Fruit fly (Drosophila melanogaster) whole organism, embryonic: ENCODE measurements around the gene hfp.

Experiments used
- CG2678 ChIP-seq: fragments of 200-800 bp; sonication (Bioruptor generic); optimal IDR thresholded peaks from 3 replicates; lab custom pipeline; 2019; ENCODE audit warnings: missing biosample characterization, mild to moderate bottlenecking, missing genetic modification characterization, moderate library complexity
- CG30403 ChIP-seq: fragments of 200-800 bp; sonication (Bioruptor generic); optimal IDR thresholded peaks from 3 replicates; lab custom pipeline; 2016; ENCODE audit warnings: missing biosample characterization, missing genetic modification characterization
- CG34422 ChIP-seq: fragments of 200-800 bp; sonication (Bioruptor generic); IDR thresholded peaks from 3 replicates; pipeline ENCODE4 v1.3.6; 2022; ENCODE audit warnings: missing biosample characterization, missing genetic modification characterization
- D19A ChIP-seq: fragments of 200-800 bp; optimal IDR thresholded peaks from 3 replicates; lab custom pipeline; 2019; ENCODE audit warnings: missing biosample characterization, mild to moderate bottlenecking, missing genetic modification characterization, moderate library complexity
- Dll ChIP-seq: fragments of 200-800 bp; sonication (Bioruptor generic); IDR thresholded peaks from 4 replicates; pipeline ENCODE4 v1.3.6; 2022; ENCODE audit warnings: missing biosample characterization, missing genetic modification characterization; ENCODE audit not compliant: partially characterized antibody
- Dp ChIP-seq: fragments of 200-800 bp; sonication (Bioruptor generic); optimal IDR thresholded peaks from 2 replicates; lab custom pipeline; 2018; ENCODE audit warnings: missing biosample characterization, mild to moderate bottlenecking, missing genetic modification characterization, moderate library complexity
- NFAT ChIP-seq: fragments of 200-800 bp; sonication (Bioruptor generic); IDR thresholded peaks from 2 replicates; pipeline ENCODE4 v1.3.6; 2022; ENCODE audit warnings: missing biosample characterization, missing genetic modification characterization
- Usf ChIP-seq: fragments of 200-800 bp; sonication (Bioruptor generic); optimal IDR thresholded peaks from 2 replicates; lab custom pipeline; 2017; ENCODE audit warnings: missing genotype, missing biosample characterization, missing genetic modification characterization
- YL-1 ChIP-seq: fragments of 200-800 bp; sonication (Bioruptor generic); optimal IDR thresholded peaks from 3 replicates; lab custom pipeline; 2017; ENCODE audit warnings: missing biosample characterization, mild to moderate bottlenecking, missing genetic modification characterization
- chif ChIP-seq, 2 experiments: fragments of 200-800 bp; sonication (Bioruptor generic); optimal IDR thresholded peaks; 3 replicates each; lab custom pipeline; 2016; ENCODE audit warnings: missing biosample characterization in 2 of 2, missing genetic modification characterization in 2 of 2
- p53 ChIP-seq: fragments of 200-800 bp; sonication (Bioruptor generic); optimal IDR thresholded peaks from 2 replicates; lab custom pipeline; 2016; ENCODE audit warnings: missing biosample characterization, missing genetic modification characterization
- tio ChIP-seq: fragments of 200-800 bp; sonication (Bioruptor generic); optimal IDR thresholded peaks from 2 replicates; lab custom pipeline; 2017; ENCODE audit warnings: missing biosample characterization, missing genetic modification characterization, inconsistent platforms

- TF ChIP-seq CG34422 (GFP tag; lab: Robert Waterston, UW) (no peak), chif (GFP tag; optimal IDR thresholded peaks at IDR 0.05; lab: Kevin White, UChicago) (no peak), Dp (no peak), CG2678 (tag; lab: Kevin White, UChicago) (no peak), Usf (GFP tag; lab: Kevin White, UChicago) (no peak), tio (no peak), Dll (GFP tag; lab: Robert Waterston, UW) (peak; percentile 52; the same call in 2 of the 4 replicates), NFAT (no peak), D19A (tag; lab: Kevin White, UChicago) (no peak), p53 (no peak), YL-1 (GFP tag; lab: Kevin White, UChicago) (no peak), CG30403 (GFP tag; lab: Kevin White, UChicago) (no peak)
These were observed 13.7 kb downstream of the hfp start for dm6 chr3L:1488592-1489183.
